Fruit fly (Drosophila melanogaster): ENCODE measurements around the gene rsh.
A peak's percentile ranks its signal among the peaks of the same experiment; 100 is the strongest.

The rsh gene

dm6 chrX:13108144-13108824 lies 119.9 kb downstream of the rsh start, which contains the start of gene Fer3HCH:
Fer3HCH (minus strand) TSS chrX:13108194.
- peak; percentile 43 for TF ChIP-seq nom (GFP tag; optimal IDR thresholded peaks at IDR 0.05)
- no peak for TF ChIP-seq CG10209 (GFP tag; optimal IDR thresholded peaks at IDR 0.05)
- TF ChIP-seq CG2129 (GFP tag; IDR thresholded peaks at IDR 0.05; ENCODE audit: partially characterized antibody) = no peak
- TF ChIP-seq Adf1 (GFP tag; IDR thresholded peaks at IDR 0.05) = no peak
- peak; percentile 36 for TF ChIP-seq CG13296 (GFP tag; optimal IDR thresholded peaks at IDR 0.05)
- TF ChIP-seq BEAF-32 (GFP tag; optimal IDR thresholded peaks at IDR 0.05) = no peak
- TF ChIP-seq Tbp (GFP tag; optimal IDR thresholded peaks at IDR 0.05) = no peak
- no peak for TF ChIP-seq bbx (GFP tag; IDR thresholded peaks at IDR 0.05; ENCODE audit: partially characterized antibody)
- TF ChIP-seq CG2875 (GFP tag; optimal IDR thresholded peaks at IDR 0.05) = no peak
- no peak for TF ChIP-seq CG12236 (GFP tag; optimal IDR thresholded peaks at IDR 0.05)
- TF ChIP-seq fru (optimal IDR thresholded peaks at IDR 0.05) = no peak
- peak; percentile 12 for TF ChIP-seq CG8924 (tag; optimal IDR thresholded peaks at IDR 0.05)
- TF ChIP-seq CG10462 (GFP tag; optimal IDR thresholded peaks at IDR 0.05) = no peak
- TF ChIP-seq MESR4 (GFP tag; optimal IDR thresholded peaks at IDR 0.05) = no peak
- TF ChIP-seq NC2β (GFP tag; optimal IDR thresholded peaks at IDR 0.05) = no peak
- peak; percentile 27 for TF ChIP-seq Sox100B (GFP tag; optimal IDR thresholded peaks at IDR 0.05)
- no peak for TF ChIP-seq Dip3 (GFP tag; optimal IDR thresholded peaks at IDR 0.05)
- peak; percentile 27 for TF ChIP-seq CG5180 (GFP tag; optimal IDR thresholded peaks at IDR 0.05)
- no peak for TF ChIP-seq br (optimal IDR thresholded peaks at IDR 0.05)
- TF ChIP-seq CG1647 (GFP tag; optimal IDR thresholded peaks at IDR 0.05) = no peak
- TF ChIP-seq ci (GFP tag; IDR thresholded peaks at IDR 0.05) = peak; percentile 46; the same call in 1 of the 3 replicates
- no peak for TF ChIP-seq D (optimal IDR thresholded peaks at IDR 0.05)
- TF ChIP-seq D (GFP tag; optimal IDR thresholded peaks at IDR 0.05) = no peak
- TF ChIP-seq ftz-f1 (GFP tag; optimal IDR thresholded peaks at IDR 0.05) = no peak
- peak; percentile 47 for TF ChIP-seq Asciz (GFP tag; optimal IDR thresholded peaks at IDR 0.05)
- TF ChIP-seq exex (tag; optimal IDR thresholded peaks at IDR 0.05) = peak; percentile 18
- peak; percentile 4 for TF ChIP-seq MTF-1 (GFP tag; optimal IDR thresholded peaks at IDR 0.05; ENCODE audit: borderline replicate concordance)
- TF ChIP-seq CG11695 (GFP tag; IDR thresholded peaks at IDR 0.05) = peak; percentile 22; the same call in 1 of the 3 replicates
- no peak for TF ChIP-seq Doc3 (GFP tag; IDR thresholded peaks at IDR 0.05; ENCODE audit: partially characterized antibody)
- no peak for TF ChIP-seq fd102C (GFP tag; optimal IDR thresholded peaks at IDR 0.05)
- 0 out of 2 replicates have a peak, but pooled peaks have one; percentile 20 for TF ChIP-seq CG1024 (GFP tag; IDR thresholded peaks at IDR 0.05)
- TF ChIP-seq CG17612 (GFP tag; IDR thresholded peaks at IDR 0.05) = 0 out of 2 replicates have a peak, but pooled peaks have one; percentile 12
- TF ChIP-seq CG3726 (GFP tag; IDR thresholded peaks at IDR 0.05) = no peak
- peak; percentile 13 for TF ChIP-seq lab (GFP tag; optimal IDR thresholded peaks at IDR 0.05)
- no peak for TF ChIP-seq inv (GFP tag; IDR thresholded peaks at IDR 0.05; ENCODE audit: partially characterized antibody)
- no peak for TF ChIP-seq Dfd (GFP tag; optimal IDR thresholded peaks at IDR 0.05)
- peak; percentile 70 for TF ChIP-seq kni (GFP tag; optimal IDR thresholded peaks at IDR 0.05)
- peak; percentile 54 for TF ChIP-seq dmrt99B (tag; optimal IDR thresholded peaks at IDR 0.05)
- peak; percentile 29 for TF ChIP-seq CG3281 (GFP tag; optimal IDR thresholded peaks at IDR 0.05)
- TF ChIP-seq CG17385 (GFP tag; optimal IDR thresholded peaks at IDR 0.05) = no peak
- no peak for TF ChIP-seq sc (optimal IDR thresholded peaks at IDR 0.05)
- no peak for TF ChIP-seq sc (GFP tag; optimal IDR thresholded peaks at IDR 0.05)
- no peak for TF ChIP-seq Neu2 (GFP tag; optimal IDR thresholded peaks at IDR 0.05; ENCODE audit: borderline replicate concordance)
- TF ChIP-seq gem (tag; optimal IDR thresholded peaks at IDR 0.05) = peak; percentile 39
- TF ChIP-seq Blimp-1 (GFP tag; optimal IDR thresholded peaks at IDR 0.05) = peak; percentile 9
- TF ChIP-seq CG2678 (tag; optimal IDR thresholded peaks at IDR 0.05) = peak; percentile 42
- peak; percentile 15 for TF ChIP-seq dmrt11E (tag; optimal IDR thresholded peaks at IDR 0.05)
- TF ChIP-seq Med (GFP tag) = peak; percentile 68
- no peak for TF ChIP-seq CG4360 (GFP tag; IDR thresholded peaks at IDR 0.05)
